Fruit fly (Drosophila melanogaster) whole organism, embryonic: Measurements from ENCODE around the gene osk.

Experiments used
- Abd-B ChIP-seq: fragments of 200-800 bp; sonication (Bioruptor generic); optimal IDR thresholded peaks from 2 replicates; lab custom pipeline; 2018; ENCODE audit warnings: missing biosample characterization, mild to moderate bottlenecking, missing genetic modification characterization, moderate library complexity
- Adf1 ChIP-seq: fragments of 200-800 bp; sonication (Bioruptor generic); IDR thresholded peaks from 2 replicates; pipeline ENCODE4 v1.3.6; 2022; ENCODE audit warnings: missing biosample characterization, missing genetic modification characterization
- Asciz ChIP-seq: fragments of 200-800 bp; sonication (Bioruptor generic); optimal IDR thresholded peaks from 2 replicates; lab custom pipeline; 2017; ENCODE audit warnings: missing biosample characterization, mild to moderate bottlenecking, missing genetic modification characterization, missing genetic modification reagents
- Atf3 ChIP-seq: fragments of 200-800 bp; sonication (Bioruptor generic); optimal IDR thresholded peaks from 3 replicates; lab custom pipeline; 2016; ENCODE audit warnings: missing biosample characterization, missing genetic modification characterization
- CG11085 ChIP-seq: fragments of 200-800 bp; sonication (Bioruptor generic); IDR thresholded peaks from 2 replicates; pipeline ENCODE4 v1.3.6; 2022; ENCODE audit warnings: missing biosample characterization, missing genetic modification characterization
- CG11247 ChIP-seq: fragments of 200-800 bp; sonication (Bioruptor generic); IDR thresholded peaks from 2 replicates; pipeline ENCODE4 v1.3.6; 2022; ENCODE audit warnings: missing biosample characterization, missing genetic modification characterization
- CG12744 ChIP-seq: fragments of 200-800 bp; sonication (Bioruptor generic); optimal IDR thresholded peaks from 2 replicates; lab custom pipeline; 2016; ENCODE audit warnings: missing biosample characterization, missing genetic modification characterization
- CG13123 ChIP-seq: fragments of 200-800 bp; sonication (Bioruptor generic); optimal IDR thresholded peaks from 2 replicates; lab custom pipeline; 2016; ENCODE audit warnings: missing biosample characterization, missing genetic modification characterization
- CG1603 ChIP-seq: fragments of 200-800 bp; sonication (Bioruptor generic); optimal IDR thresholded peaks from 2 replicates; lab custom pipeline; 2019; ENCODE audit warnings: missing biosample characterization, mild to moderate bottlenecking, missing genetic modification characterization, moderate library complexity
- CG18599 ChIP-seq: fragments of 200-800 bp; sonication (Bioruptor generic); optimal IDR thresholded peaks from 3 replicates; lab custom pipeline; 2017; ENCODE audit warnings: missing biosample characterization, missing genetic modification characterization, mild to moderate bottlenecking, moderate library complexity, missing genetic modification reagents
- CG2116 ChIP-seq: fragments of 200-800 bp; sonication (Bioruptor generic); optimal IDR thresholded peaks from 3 replicates; lab custom pipeline; 2018; ENCODE audit warnings: missing biosample characterization, mild to moderate bottlenecking, missing genetic modification characterization
- CG31388 ChIP-seq: fragments of 200-800 bp; sonication (Bioruptor generic); optimal IDR thresholded peaks from 2 replicates; lab custom pipeline; 2016; ENCODE audit warnings: missing biosample characterization, missing genetic modification characterization
- CG3281 ChIP-seq: fragments of 200-800 bp; sonication (Bioruptor generic); optimal IDR thresholded peaks from 3 replicates; lab custom pipeline; 2017; ENCODE audit warnings: missing biosample characterization, mild to moderate bottlenecking, missing genetic modification characterization
- CG33557 ChIP-seq: fragments of 200-800 bp; sonication (Bioruptor generic); optimal IDR thresholded peaks from 2 replicates; lab custom pipeline; 2019; ENCODE audit warnings: missing biosample characterization, mild to moderate bottlenecking, missing genetic modification characterization, moderate library complexity
- CG34422 ChIP-seq: fragments of 200-800 bp; sonication (Bioruptor generic); IDR thresholded peaks from 3 replicates; pipeline ENCODE4 v1.3.6; 2022; ENCODE audit warnings: missing biosample characterization, missing genetic modification characterization
- CG4617 ChIP-seq: fragments of 200-800 bp; sonication (Bioruptor generic); optimal IDR thresholded peaks from 3 replicates; lab custom pipeline; 2016; ENCODE audit warnings: missing biosample characterization, missing genetic modification characterization, borderline replicate concordance
- CG6654 ChIP-seq: fragments of 200-800 bp; sonication (Bioruptor generic); optimal IDR thresholded peaks from 2 replicates; lab custom pipeline; 2017; ENCODE audit warnings: missing biosample characterization, mild to moderate bottlenecking, missing genetic modification characterization
- CG8359 ChIP-seq: fragments of 200-800 bp; sonication (Bioruptor generic); optimal IDR thresholded peaks from 2 replicates; lab custom pipeline; 2017; ENCODE audit warnings: missing biosample characterization, mild to moderate bottlenecking, missing genetic modification characterization, borderline replicate concordance
- CG8924 ChIP-seq: fragments of 200-800 bp; optimal IDR thresholded peaks from 3 replicates; lab custom pipeline; 2019; ENCODE audit warnings: missing biosample characterization, mild to moderate bottlenecking, missing genetic modification characterization, moderate library complexity
- CG9727 ChIP-seq: fragments of 200-800 bp; sonication (Bioruptor generic); optimal IDR thresholded peaks from 3 replicates; lab custom pipeline; 2017; ENCODE audit warnings: missing biosample characterization, mild to moderate bottlenecking, missing genetic modification characterization
- CG9817 ChIP-seq: fragments of 200-800 bp; sonication (Bioruptor generic); optimal IDR thresholded peaks from 2 replicates; lab custom pipeline; 2018; ENCODE audit warnings: missing biosample characterization, mild to moderate bottlenecking, missing genetic modification characterization, moderate library complexity
- CG9876 ChIP-seq: fragments of 200-800 bp; sonication (Bioruptor generic); optimal IDR thresholded peaks from 2 replicates; lab custom pipeline; 2016; ENCODE audit warnings: missing biosample characterization, missing genetic modification characterization
- D19A ChIP-seq: fragments of 200-800 bp; optimal IDR thresholded peaks from 3 replicates; lab custom pipeline; 2019; ENCODE audit warnings: missing biosample characterization, mild to moderate bottlenecking, missing genetic modification characterization, moderate library complexity
- D19B ChIP-seq: fragments of 200-800 bp; sonication (Bioruptor generic); optimal IDR thresholded peaks from 2 replicates; lab custom pipeline; 2017; ENCODE audit warnings: missing biosample characterization, mild to moderate bottlenecking, missing genetic modification characterization
- E2f1 ChIP-seq: fragments of 200-800 bp; sonication (Bioruptor generic); IDR thresholded peaks from 2 replicates; pipeline ENCODE4 v1.3.6; 2022; ENCODE audit warnings: missing biosample characterization, missing genetic modification characterization
- Fer3 ChIP-seq: fragments of 200-800 bp; sonication (Bioruptor generic); optimal IDR thresholded peaks from 2 replicates; lab custom pipeline; 2018; ENCODE audit warnings: missing biosample characterization, mild to moderate bottlenecking, missing genetic modification characterization, moderate library complexity
- HHEX ChIP-seq: fragments of 200-800 bp; sonication (Bioruptor generic); optimal IDR thresholded peaks from 3 replicates; lab custom pipeline; 2017; ENCODE audit warnings: missing biosample characterization, mild to moderate bottlenecking, missing genetic modification characterization, missing genetic modification reagents
- Lhr ChIP-seq: fragments of 200-800 bp; sonication (Bioruptor generic); optimal IDR thresholded peaks from 3 replicates; lab custom pipeline; 2017; ENCODE audit warnings: mild to moderate bottlenecking, missing biosample characterization, missing genetic modification reagents, missing genetic modification characterization
- Myb ChIP-seq: fragments of 200-800 bp; sonication (Bioruptor generic); optimal IDR thresholded peaks from 2 replicates; lab custom pipeline; 2016; ENCODE audit warnings: missing biosample characterization, missing genetic modification characterization
- Poxn ChIP-seq: fragments of 200-800 bp; sonication (Bioruptor generic); IDR thresholded peaks from 2 replicates; pipeline ENCODE4 v1.3.6; 2022; ENCODE audit warnings: missing biosample characterization, missing genetic modification characterization
- Sox100B ChIP-seq: fragments of 200-800 bp; sonication (Bioruptor generic); optimal IDR thresholded peaks from 3 replicates; lab custom pipeline; 2018; ENCODE audit warnings: missing biosample characterization, mild to moderate bottlenecking, missing genetic modification characterization
- cad ChIP-seq: fragments of >200 bp; optimal IDR thresholded peaks from 2 replicates; lab custom pipeline; 2017; ENCODE audit warnings: missing biosample characterization, missing genetic modification characterization
- ci ChIP-seq: fragments of 200-800 bp; sonication (Bioruptor generic); IDR thresholded peaks from 3 replicates; pipeline ENCODE4 v1.3.6; 2022; ENCODE audit warnings: missing biosample characterization, missing genetic modification characterization
- cwo ChIP-seq: fragments of 200-800 bp; sonication (Bioruptor generic); optimal IDR thresholded peaks from 3 replicates; lab custom pipeline; 2017; ENCODE audit warnings: missing biosample characterization, missing genetic modification characterization, mild to moderate bottlenecking, moderate library complexity, missing genetic modification reagents
- dimm ChIP-seq: fragments of 200-800 bp; sonication (Bioruptor generic); IDR thresholded peaks from 2 replicates; pipeline ENCODE4 v1.3.6; 2022; ENCODE audit warnings: missing biosample characterization, missing genetic modification characterization
- dm ChIP-seq: fragments of 200-800 bp; sonication (Bioruptor generic); optimal IDR thresholded peaks from 3 replicates; lab custom pipeline; 2016; ENCODE audit warnings: missing biosample characterization, missing genetic modification characterization
- dpn ChIP-seq, 2 experiments: fragments of 200-800 bp; sonication (Bioruptor generic); optimal IDR thresholded peaks; 3 replicates each; lab custom pipeline; 2016; ENCODE audit warnings: missing biosample characterization in 2 of 2, missing genetic modification characterization in 2 of 2
- eve ChIP-seq, 2 experiments: fragments of >200 bp; optimal IDR thresholded peaks; 2 replicates each; lab custom pipeline; 2017; ENCODE audit warnings: missing biosample characterization in 2 of 2, missing genetic modification characterization in 2 of 2
- exex ChIP-seq: fragments of 200-800 bp; sonication (Bioruptor generic); optimal IDR thresholded peaks from 4 replicates; lab custom pipeline; 2018; ENCODE audit warnings: missing biosample characterization, mild to moderate bottlenecking, missing genetic modification characterization, moderate library complexity
- fd96Cb ChIP-seq: fragments of 200-800 bp; sonication (Bioruptor generic); optimal IDR thresholded peaks from 2 replicates; lab custom pipeline; 2018; ENCODE audit warnings: missing biosample characterization, mild to moderate bottlenecking, missing genetic modification characterization, moderate library complexity
- gcm2 ChIP-seq: fragments of 200-800 bp; sonication (Bioruptor generic); optimal IDR thresholded peaks from 2 replicates; lab custom pipeline; 2016; ENCODE audit warnings: missing biosample characterization, missing genetic modification characterization
- gsb ChIP-seq: fragments of 200-800 bp; sonication (Bioruptor generic); IDR thresholded peaks from 2 replicates; pipeline ENCODE4 v1.3.6; 2022; ENCODE audit warnings: missing biosample characterization, missing genetic modification characterization
- hth ChIP-seq: fragments of >200 bp; optimal IDR thresholded peaks from 2 replicates; lab custom pipeline; 2017; ENCODE audit warnings: inconsistent platforms
- inv ChIP-seq: fragments of 200-800 bp; sonication (Bioruptor generic); IDR thresholded peaks from 2 replicates; pipeline ENCODE4 v1.3.6; 2022; ENCODE audit warnings: missing biosample characterization, missing genetic modification characterization; ENCODE audit not compliant: partially characterized antibody
- pzg ChIP-seq: fragments of 200-800 bp; sonication (Bioruptor generic); optimal IDR thresholded peaks from 3 replicates; lab custom pipeline; 2018; ENCODE audit warnings: missing biosample characterization, mild to moderate bottlenecking, missing genetic modification characterization, moderate library complexity
- so ChIP-seq: fragments of 200-800 bp; sonication (Bioruptor generic); IDR thresholded peaks from 3 replicates; pipeline ENCODE4 v1.3.6; 2022; ENCODE audit warnings: missing biosample characterization, missing genetic modification characterization
- tll ChIP-seq, 2 experiments: fragments of 200-800 bp in 1 of 2; fragments of >200 bp in 1 of 2; sonication (Bioruptor generic) in 1 of 2; optimal IDR thresholded peaks; 2 replicates each; lab custom pipeline; 2017 to 2019; ENCODE audit warnings: missing biosample characterization in 2 of 2, missing genetic modification characterization in 2 of 2, mild to moderate bottlenecking in 1 of 2, moderate library complexity in 1 of 2
- twi ChIP-seq: fragments of 200-800 bp; optimal IDR thresholded peaks from 2 replicates; lab custom pipeline; 2019; ENCODE audit warnings: missing biosample characterization, mild to moderate bottlenecking, missing genetic modification characterization, moderate library complexity
- vvl ChIP-seq: fragments of 200-800 bp; sonication (Bioruptor generic); IDR thresholded peaks from 2 replicates; pipeline ENCODE4 v1.3.6; 2022; ENCODE audit warnings: missing biosample characterization, missing genetic modification characterization
- zf30C ChIP-seq: fragments of 200-800 bp; sonication (Bioruptor generic); optimal IDR thresholded peaks from 3 replicates; lab custom pipeline; 2018; ENCODE audit warnings: missing biosample characterization, mild to moderate bottlenecking, missing genetic modification characterization

Gene osk

DNA sequence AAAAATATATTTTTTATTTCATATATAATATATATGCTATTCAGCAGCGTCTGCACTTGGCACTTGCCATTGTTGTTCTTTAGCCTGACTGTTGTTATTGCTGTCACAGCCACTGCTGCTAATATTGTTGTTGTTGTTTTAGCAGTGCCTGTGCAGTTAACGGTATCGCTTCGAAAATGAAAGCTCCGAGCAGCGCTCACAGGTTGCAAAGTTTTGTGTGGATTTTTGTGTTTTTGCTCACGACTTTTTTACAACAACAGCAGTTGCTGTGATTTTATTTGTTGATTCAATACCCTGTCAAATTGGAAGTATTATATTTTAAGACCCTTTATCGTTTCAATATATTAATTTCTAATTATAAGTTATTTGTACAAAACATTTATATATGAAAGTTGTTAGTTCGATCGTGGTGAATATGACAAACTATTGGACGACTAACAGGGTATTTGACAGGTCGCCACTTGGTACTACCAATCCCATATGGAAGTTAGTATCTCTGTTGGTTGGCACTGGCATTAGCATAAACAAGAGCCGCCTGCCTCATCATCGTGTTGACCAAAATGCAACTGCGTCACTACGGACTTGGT is 28.9 kb downstream of the osk start (continued):
- TF ChIP-seq Atf3 (GFP tag; lab: Kevin White, UChicago), result no peak
- no peak for TF ChIP-seq zf30C (GFP tag; lab: Kevin White, UChicago)
- TF ChIP-seq CG4617 (GFP tag; lab: Kevin White, UChicago), result no peak
- no peak for TF ChIP-seq CG9727 (GFP tag; lab: Kevin White, UChicago)
- no peak for TF ChIP-seq CG9817 (tag; lab: Kevin White, UChicago)
- TF ChIP-seq gsb, result no peak
- peak; percentile 30 for TF ChIP-seq D19A (tag; lab: Kevin White, UChicago)
- no peak for TF ChIP-seq CG2116 (GFP tag; lab: Kevin White, UChicago)
- no peak for TF ChIP-seq cwo (GFP tag; lab: Kevin White, UChicago)
- TF ChIP-seq Sox100B (GFP tag; lab: Kevin White, UChicago), result peak; percentile 18
- TF ChIP-seq CG8924 (tag; lab: Kevin White, UChicago), result peak; percentile 35
- no peak for TF ChIP-seq Abd-B (GFP tag; lab: Kevin White, UChicago)
- 0 out of 2 replicates have a peak, but pooled peaks have one; percentile 8 for TF ChIP-seq E2f1
- TF ChIP-seq CG8359 (GFP tag; lab: Kevin White, UChicago), result no peak
- TF ChIP-seq exex, result no peak
- no peak for TF ChIP-seq Lhr
- TF ChIP-seq gcm2 (GFP tag; lab: Kevin White, UChicago), result no peak
- TF ChIP-seq dpn (GFP tag; optimal IDR thresholded peaks at IDR 0.05; lab: Kevin White, UChicago), result no peak
- TF ChIP-seq tll (GFP tag; optimal IDR thresholded peaks at IDR 0.05; lab: Kevin White, UChicago), result no peak
- TF ChIP-seq inv (GFP tag; lab: Robert Waterston, UW), result no peak
- no peak for TF ChIP-seq D19B (GFP tag; lab: Kevin White, UChicago)
- no peak for TF ChIP-seq CG9876 (GFP tag; lab: Kevin White, UChicago)
- no peak for TF ChIP-seq CG3281 (GFP tag; lab: Kevin White, UChicago)
- no peak for TF ChIP-seq HHEX (GFP tag; lab: Kevin White, UChicago)
- TF ChIP-seq Poxn, result no peak
- no peak for TF ChIP-seq Adf1
- TF ChIP-seq dm (GFP tag; lab: Kevin White, UChicago), result no peak
- peak in 1 of 2 experiments; percentile 11 for TF ChIP-seq eve (GFP tag; optimal IDR thresholded peaks at IDR 0.05; lab: Kevin White, UChicago)
- no peak for TF ChIP-seq CG34422
- TF ChIP-seq CG13123 (GFP tag; lab: Kevin White, UChicago), result no peak
- no peak for TF ChIP-seq cad (GFP tag; lab: Kevin White, UChicago)
- TF ChIP-seq CG33557 (GFP tag; lab: Kevin White, UChicago), result no peak
- no peak for TF ChIP-seq pzg (GFP tag; lab: Kevin White, UChicago)
- TF ChIP-seq twi (tag; lab: Kevin White, UChicago), result no peak
- TF ChIP-seq CG18599 (GFP tag; lab: Kevin White, UChicago), result no peak
- TF ChIP-seq Fer3, result no peak
- TF ChIP-seq CG31388 (GFP tag; lab: Kevin White, UChicago), result no peak
- peak; percentile 85 for TF ChIP-seq ci
- no peak for TF ChIP-seq Myb (GFP tag; lab: Kevin White, UChicago)
- no peak for TF ChIP-seq hth (lab: Kevin White, UChicago)
- TF ChIP-seq CG11085 (GFP tag; lab: Robert Waterston, UW), result no peak
- TF ChIP-seq CG1603, result peak; percentile 64
- no peak for TF ChIP-seq CG12744 (GFP tag; lab: Kevin White, UChicago)
- TF ChIP-seq CG11247 (GFP tag; lab: Robert Waterston, UW), result 0 out of 2 replicates have a peak, but pooled peaks have one; percentile 45
- TF ChIP-seq fd96Cb (tag; lab: Kevin White, UChicago), result peak; percentile 51
- peak; percentile 74 for TF ChIP-seq vvl (GFP tag; lab: Robert Waterston, UW)
- no peak for TF ChIP-seq so (GFP tag; lab: Robert Waterston, UW)
- peak; percentile 51 for TF ChIP-seq Asciz (GFP tag; lab: Kevin White, UChicago)
- 0 out of 2 replicates have a peak, but pooled peaks have one; percentile 22 for TF ChIP-seq dimm (GFP tag; lab: Robert Waterston, UW)
- no peak for TF ChIP-seq CG6654 (GFP tag; lab: Kevin White, UChicago)
